Worm (Caenorhabditis elegans) whole organism, L4/young adult: ENCODE data around the gene F55H2.5.

Source experiments
- W03F9.2 ChIP-seq: fragments of 150-350 bp; optimal IDR thresholded peaks from 2 replicates; lab custom pipeline; 2014; ENCODE audit warnings: missing biosample characterization, missing genetic modification characterization
- him-1 ChIP-seq: sonication (generic microtip); optimal IDR thresholded peaks from 2 replicates; lab custom pipeline; 2016; ENCODE audit warnings: missing genotype, missing genetic modification reagents, missing genetic modification characterization, missing compliant biosample characterization

DNA sequence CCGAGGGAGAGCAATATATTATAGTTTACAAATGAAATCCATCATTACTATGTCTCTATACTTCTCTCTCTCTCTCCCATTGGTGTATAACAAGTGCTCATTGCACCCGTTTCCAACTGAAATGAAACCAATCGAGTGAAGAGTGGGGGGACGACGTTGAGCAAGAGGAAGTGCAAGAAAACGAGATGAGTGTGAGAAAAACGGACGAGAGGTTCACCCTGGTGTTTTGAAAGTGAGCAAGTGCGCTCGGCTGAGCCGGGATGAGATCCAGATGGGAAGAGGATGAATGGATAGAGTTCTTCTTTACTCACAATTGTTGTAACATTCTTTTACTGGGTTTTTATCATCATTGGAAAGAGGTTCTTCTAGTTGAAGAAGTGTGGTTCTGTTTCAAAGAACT, 27.6 kb upstream of the F55H2.5 start:
- no peak for TF ChIP-seq W03F9.2 (tag; lab: Kevin White, UChicago)
- no peak for TF ChIP-seq him-1
